Fruit fly (Drosophila melanogaster) whole organism, embryonic: ENCODE results near the gene CG13605.

ENCODE experiments used
- CG11456 ChIP-seq: fragments of 200-800 bp; sonication (Bioruptor generic); IDR thresholded peaks from 3 replicates; pipeline ENCODE4 v1.3.6; 2022; ENCODE audit warnings: missing biosample characterization, missing genetic modification characterization
- CG11504 ChIP-seq: fragments of 200-800 bp; sonication (Bioruptor generic); optimal IDR thresholded peaks from 3 replicates; lab custom pipeline; 2019; ENCODE audit warnings: missing biosample characterization, mild to moderate bottlenecking, missing genetic modification characterization, moderate library complexity
- CG12104 ChIP-seq: fragments of 200-800 bp; sonication (Bioruptor generic); optimal IDR thresholded peaks from 3 replicates; lab custom pipeline; 2016; ENCODE audit warnings: missing biosample characterization, missing genetic modification characterization
- CG12236 ChIP-seq: fragments of 200-800 bp; sonication (Bioruptor generic); optimal IDR thresholded peaks from 2 replicates; lab custom pipeline; 2016; ENCODE audit warnings: missing biosample characterization, missing genetic modification characterization
- CG13624 ChIP-seq: fragments of 200-800 bp; sonication (Bioruptor generic); optimal IDR thresholded peaks from 2 replicates; lab custom pipeline; 2016; ENCODE audit warnings: missing biosample characterization, missing genetic modification characterization
- CG17612 ChIP-seq: fragments of 200-800 bp; sonication (Bioruptor generic); IDR thresholded peaks from 2 replicates; pipeline ENCODE4 v1.3.6; 2022; ENCODE audit warnings: missing biosample characterization, missing genetic modification characterization
- CG1832 ChIP-seq: fragments of 200-800 bp; sonication (Bioruptor generic); optimal IDR thresholded peaks from 2 replicates; lab custom pipeline; 2017; ENCODE audit warnings: missing biosample characterization, mild to moderate bottlenecking, missing genetic modification characterization, inconsistent platforms
- CG3065 ChIP-seq: fragments of 200-800 bp; sonication (Bioruptor generic); optimal IDR thresholded peaks from 2 replicates; lab custom pipeline; 2016; ENCODE audit warnings: missing biosample characterization, missing genetic modification characterization
- CG33213 ChIP-seq: fragments of 200-800 bp; sonication (Bioruptor generic); optimal IDR thresholded peaks from 3 replicates; lab custom pipeline; 2016; ENCODE audit warnings: missing biosample characterization, missing genetic modification characterization
- CG34224 ChIP-seq: fragments of 200-800 bp; sonication (Bioruptor generic); IDR thresholded peaks from 3 replicates; pipeline ENCODE4 v1.3.6; 2022; ENCODE audit warnings: missing biosample characterization, missing genetic modification characterization; ENCODE audit not compliant: partially characterized antibody
- CG6683 ChIP-seq: fragments of 200-800 bp; sonication (Bioruptor generic); optimal IDR thresholded peaks from 2 replicates; lab custom pipeline; 2017; ENCODE audit warnings: missing biosample characterization, mild to moderate bottlenecking, missing genetic modification characterization, missing genetic modification reagents
- CG7963 ChIP-seq: fragments of 200-800 bp; sonication (Bioruptor generic); IDR thresholded peaks from 3 replicates; pipeline ENCODE4 v1.3.6; 2022; ENCODE audit warnings: missing biosample characterization, missing genetic modification characterization; ENCODE audit not compliant: partially characterized antibody
- CG8089 ChIP-seq: fragments of 200-800 bp; sonication (Bioruptor generic); optimal IDR thresholded peaks from 3 replicates; lab custom pipeline; 2016; ENCODE audit warnings: missing biosample characterization, missing genetic modification characterization
- CG8924 ChIP-seq: fragments of 200-800 bp; optimal IDR thresholded peaks from 3 replicates; lab custom pipeline; 2019; ENCODE audit warnings: missing biosample characterization, mild to moderate bottlenecking, missing genetic modification characterization, moderate library complexity
- CG9437 ChIP-seq: fragments of 200-800 bp; sonication (Bioruptor generic); optimal IDR thresholded peaks from 2 replicates; lab custom pipeline; 2018; ENCODE audit warnings: missing biosample characterization, mild to moderate bottlenecking, missing genetic modification characterization
- Chrac-16 ChIP-seq: fragments of 200-800 bp; sonication (Bioruptor generic); optimal IDR thresholded peaks from 3 replicates; lab custom pipeline; 2016; ENCODE audit warnings: missing biosample characterization, missing genetic modification characterization
- Dbx ChIP-seq: fragments of 200-800 bp; sonication (Bioruptor generic); IDR thresholded peaks from 3 replicates; pipeline ENCODE4 v1.3.6; 2022; ENCODE audit warnings: missing biosample characterization, missing genetic modification characterization
- Doc2 ChIP-seq: fragments of 200-800 bp; sonication (Bioruptor generic); IDR thresholded peaks from 2 replicates; pipeline ENCODE4 v1.3.6; 2022; ENCODE audit warnings: missing biosample characterization, missing genetic modification characterization
- Fer3 ChIP-seq: fragments of 200-800 bp; sonication (Bioruptor generic); optimal IDR thresholded peaks from 2 replicates; lab custom pipeline; 2018; ENCODE audit warnings: missing biosample characterization, mild to moderate bottlenecking, missing genetic modification characterization, moderate library complexity
- HLH54F ChIP-seq: fragments of 200-800 bp; sonication (Bioruptor generic); optimal IDR thresholded peaks from 3 replicates; lab custom pipeline; 2016; ENCODE audit warnings: missing biosample characterization, missing genetic modification characterization
- Hsf ChIP-seq: fragments of 200-800 bp; sonication (Bioruptor generic); optimal IDR thresholded peaks from 3 replicates; lab custom pipeline; 2016; ENCODE audit warnings: missing biosample characterization, missing genetic modification characterization
- MTF-1 ChIP-seq: fragments of 200-800 bp; sonication (Bioruptor generic); optimal IDR thresholded peaks from 2 replicates; lab custom pipeline; 2018; ENCODE audit warnings: missing biosample characterization, mild to moderate bottlenecking, missing genetic modification characterization, borderline replicate concordance
- Ptx1 ChIP-seq: fragments of 200-800 bp; sonication (Bioruptor generic); IDR thresholded peaks from 2 replicates; pipeline ENCODE4 v1.3.6; 2022; ENCODE audit warnings: missing biosample characterization, missing genetic modification characterization
- Ravus ChIP-seq: fragments of 200-800 bp; sonication (Bioruptor generic); IDR thresholded peaks from 2 replicates; pipeline ENCODE4 v1.3.6; 2022; ENCODE audit warnings: missing biosample characterization, missing genetic modification characterization
- Rx ChIP-seq: fragments of 200-800 bp; sonication (Bioruptor generic); IDR thresholded peaks from 2 replicates; pipeline ENCODE4 v1.3.6; 2022; ENCODE audit warnings: missing biosample characterization, missing genetic modification characterization
- Scr ChIP-seq: fragments of 200-800 bp; sonication (Bioruptor generic); IDR thresholded peaks from 2 replicates; pipeline ENCODE4 v1.3.6; 2022; ENCODE audit warnings: missing biosample characterization, missing genetic modification characterization; ENCODE audit not compliant: partially characterized antibody
- Sin3A ChIP-seq: fragments of >200 bp; optimal IDR thresholded peaks from 2 replicates; lab custom pipeline; 2018
- Taf1 ChIP-seq: fragments of 200-800 bp; sonication (Bioruptor generic); IDR thresholded peaks from 2 replicates; pipeline ENCODE4 v1.3.6; 2022; ENCODE audit warnings: missing biosample characterization, missing genetic modification characterization
- Tbp ChIP-seq: fragments of >200 bp; optimal IDR thresholded peaks from 2 replicates; lab custom pipeline; 2018; ENCODE audit warnings: missing biosample characterization, missing genetic modification characterization
- ab ChIP-seq: fragments of 200-800 bp; sonication (Bioruptor generic); optimal IDR thresholded peaks from 2 replicates; lab custom pipeline; 2016; ENCODE audit warnings: missing biosample characterization, missing genetic modification characterization
- al ChIP-seq: fragments of 200-800 bp; sonication (Bioruptor generic); IDR thresholded peaks from 2 replicates; pipeline ENCODE4 v1.3.6; 2022; ENCODE audit warnings: missing biosample characterization, missing genetic modification characterization
- cg ChIP-seq: fragments of 200-800 bp; sonication (Bioruptor generic); optimal IDR thresholded peaks from 3 replicates; lab custom pipeline; 2019; ENCODE audit warnings: missing biosample characterization, mild to moderate bottlenecking, missing genetic modification characterization, moderate library complexity
- da ChIP-seq: fragments of 200-800 bp; sonication (Bioruptor generic); optimal IDR thresholded peaks from 2 replicates; lab custom pipeline; 2016; ENCODE audit warnings: missing biosample characterization, missing genetic modification characterization
- emc ChIP-seq: fragments of 200-800 bp; sonication (Bioruptor generic); optimal IDR thresholded peaks from 2 replicates; lab custom pipeline; 2016; ENCODE audit warnings: missing biosample characterization, missing genetic modification characterization
- esg ChIP-seq: fragments of 200-800 bp; sonication (Bioruptor generic); conservative IDR thresholded peaks from 2 replicates; pipeline ENCODE4 v1.3.6; 2022; ENCODE audit warnings: missing biosample characterization, missing genetic modification characterization
- ftz-f1 ChIP-seq: fragments of 200-800 bp; sonication (Bioruptor generic); optimal IDR thresholded peaks from 2 replicates; lab custom pipeline; 2016; ENCODE audit warnings: missing biosample characterization, missing genetic modification characterization
- gcm2 ChIP-seq: fragments of 200-800 bp; sonication (Bioruptor generic); optimal IDR thresholded peaks from 2 replicates; lab custom pipeline; 2016; ENCODE audit warnings: missing biosample characterization, missing genetic modification characterization
- gsb-n ChIP-seq: fragments of 200-800 bp; sonication (Bioruptor generic); optimal IDR thresholded peaks from 3 replicates; lab custom pipeline; 2018; ENCODE audit warnings: missing biosample characterization, mild to moderate bottlenecking, missing genetic modification characterization
- odd ChIP-seq: fragments of 200-800 bp; sonication (Bioruptor generic); optimal IDR thresholded peaks from 2 replicates; lab custom pipeline; 2017; ENCODE audit warnings: missing biosample characterization, mild to moderate bottlenecking, missing genetic modification characterization
- otp ChIP-seq: fragments of 200-800 bp; sonication (Bioruptor generic); IDR thresholded peaks from 3 replicates; pipeline ENCODE4, ENCODE4 v1.3.6; 2022; ENCODE audit warnings: missing biosample characterization, missing genetic modification characterization
- peb ChIP-seq: fragments of 200-800 bp; sonication (Bioruptor generic); IDR thresholded peaks from 2 replicates; pipeline ENCODE4 v1.3.6; 2022; ENCODE audit warnings: missing biosample characterization, missing genetic modification characterization
- pita ChIP-seq: fragments of 200-800 bp; sonication (Bioruptor generic); optimal IDR thresholded peaks from 2 replicates; lab custom pipeline; 2017; ENCODE audit warnings: missing biosample characterization, mild to moderate bottlenecking, missing genetic modification characterization
- ranshi ChIP-seq: fragments of 200-800 bp; sonication (Bioruptor generic); IDR thresholded peaks from 2 replicates; pipeline ENCODE4 v1.3.6; 2022; ENCODE audit warnings: missing biosample characterization, missing genetic modification characterization
- sc ChIP-seq, 3 experiments: fragments of >200 bp in 2 of 3; fragments of 200-800 bp in 1 of 3; sonication (Bioruptor generic) in 1 of 3; optimal IDR thresholded peaks; 2 replicates in 2 of 3; 3 replicates in 1 of 3; lab custom pipeline; 2017; ENCODE audit warnings: mild to moderate bottlenecking in 1 of 3, missing biosample characterization in 1 of 3, missing genetic modification characterization in 1 of 3, missing genetic modification reagents in 1 of 3
- sna ChIP-seq: fragments of 200-800 bp; sonication (Bioruptor generic); IDR thresholded peaks from 2 replicates; pipeline ENCODE4 v1.3.6; 2022; ENCODE audit warnings: missing biosample characterization, missing genetic modification characterization; ENCODE audit not compliant: partially characterized antibody
- sob ChIP-seq: fragments of 200-800 bp; sonication (Bioruptor generic); IDR thresholded peaks from 2 replicates; pipeline ENCODE4 v1.3.6; 2022; ENCODE audit warnings: missing biosample characterization, missing genetic modification characterization
- sqz ChIP-seq: fragments of 200-800 bp; sonication (Bioruptor generic); optimal IDR thresholded peaks from 3 replicates; lab custom pipeline; 2018; ENCODE audit warnings: missing biosample characterization, mild to moderate bottlenecking, missing genetic modification characterization
- stwl ChIP-seq: fragments of 200-800 bp; sonication (Bioruptor generic); optimal IDR thresholded peaks from 3 replicates; lab custom pipeline; 2018; ENCODE audit warnings: missing biosample characterization, mild to moderate bottlenecking, missing genetic modification characterization, moderate library complexity
- trh ChIP-seq: fragments of 200-800 bp; sonication (Bioruptor generic); optimal IDR thresholded peaks from 2 replicates; lab custom pipeline; 2016; ENCODE audit warnings: missing biosample characterization, missing genetic modification characterization
- tup ChIP-seq: fragments of 200-800 bp; sonication (Bioruptor generic); optimal IDR thresholded peaks from 2 replicates; lab custom pipeline; 2016; ENCODE audit warnings: missing biosample characterization, mild to moderate bottlenecking, missing genetic modification characterization, moderate library complexity
- usp ChIP-seq: fragments of >200 bp; optimal IDR thresholded peaks from 2 replicates; lab custom pipeline; 2017; ENCODE audit warnings: missing biosample characterization, missing genetic modification characterization

Gene CG13605

DNA sequence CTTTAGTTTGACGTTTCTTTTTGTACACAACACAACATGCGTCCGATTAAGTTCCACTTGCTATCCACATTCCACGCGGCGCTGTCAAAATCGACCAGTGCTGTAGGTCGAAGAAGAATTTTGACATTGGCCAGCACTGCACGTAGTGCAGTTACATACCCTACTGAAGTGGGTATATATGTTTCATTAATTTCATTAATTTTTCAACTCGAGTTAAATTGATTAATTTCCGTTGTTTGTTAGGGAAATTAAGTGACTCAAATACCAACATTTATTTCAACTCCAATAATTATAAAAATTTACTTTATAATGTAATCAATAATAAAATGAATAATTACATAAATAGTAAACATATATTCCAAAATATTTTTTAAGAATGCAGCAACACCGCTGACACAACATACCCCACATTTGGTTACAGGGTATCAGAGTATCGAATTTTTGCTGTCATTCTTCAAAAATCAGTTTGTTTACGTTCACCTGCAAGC, 3.2 kb downstream of the CG13605 start, which contains the start of the genes eIF4EHP and CG18428 (continued):
- TF ChIP-seq Ptx1 (GFP tag; lab: Robert Waterston, UW) (no peak), odd (GFP tag; lab: Kevin White, UChicago) (peak; percentile 99), Hsf (GFP tag; lab: Kevin White, UChicago) (peak; percentile 92), al (GFP tag; lab: Robert Waterston, UW) (no peak), da (peak; percentile 27), CG8089 (GFP tag; lab: Kevin White, UChicago) (peak; percentile 65), CG8924 (tag; lab: Kevin White, UChicago) (peak; percentile 100), CG7963 (no peak), sna (GFP tag; lab: Robert Waterston, UW) (no peak), CG1832 (GFP tag; lab: Kevin White, UChicago) (no peak), ab (peak; percentile 67), CG11504 (tag; lab: Kevin White, UChicago) (peak; percentile 99), tup (peak; percentile 93), esg (GFP tag; lab: Robert Waterston, UW) (no peak), CG17612 (GFP tag; lab: Robert Waterston, UW) (no peak), Rx (GFP tag; lab: Robert Waterston, UW) (no peak), Ravus (GFP tag; lab: Robert Waterston, UW) (no peak; the same call in none of the 2 replicates), stwl (peak; percentile 88), ftz-f1 (GFP tag; lab: Kevin White, UChicago) (peak; percentile 48), CG6683 (GFP tag; lab: Kevin White, UChicago) (peak; percentile 96), pita (GFP tag; lab: Kevin White, UChicago) (no peak), CG11456 (peak; percentile 98), sob (no peak), peb (GFP tag; lab: Robert Waterston, UW) (no peak; the same call in none of the 2 replicates), CG12236 (GFP tag; lab: Kevin White, UChicago) (peak; percentile 45), Fer3 (tag; lab: Kevin White, UChicago) (peak; percentile 100), Dbx (no peak), CG34224 (GFP tag; lab: Robert Waterston, UW) (no peak), CG13624 (GFP tag; lab: Kevin White, UChicago) (peak; percentile 81), Sin3A (no peak), Chrac-16 (GFP tag; lab: Kevin White, UChicago) (peak; percentile 99), MTF-1 (peak; percentile 95), usp (GFP tag; lab: Kevin White, UChicago) (no peak), ranshi (GFP tag; lab: Robert Waterston, UW) (no peak; the same call in 1 of the 2 replicates), cg (GFP tag; lab: Kevin White, UChicago) (peak; percentile 54), trh (peak; percentile 97), CG33213 (GFP tag; lab: Kevin White, UChicago) (peak; percentile 85), emc (GFP tag; lab: Kevin White, UChicago) (peak; percentile 73), CG9437 (GFP tag; lab: Kevin White, UChicago) (peak; percentile 97), Scr (no peak), CG3065 (GFP tag; lab: Kevin White, UChicago) (peak; percentile 98), CG12104 (GFP tag; lab: Kevin White, UChicago) (peak; percentile 99), HLH54F (GFP tag; lab: Kevin White, UChicago) (peak; percentile 89), sqz (peak; percentile 99), Doc2 (GFP tag; lab: Robert Waterston, UW) (no peak), gsb-n (tag; lab: Kevin White, UChicago) (peak; percentile 99), gcm2 (GFP tag; lab: Kevin White, UChicago) (peak; percentile 64), Taf1 (GFP tag; lab: Robert Waterston, UW) (no peak; the same call in 1 of the 2 replicates), Tbp (GFP tag; lab: Kevin White, UChicago) (no peak), sc (optimal IDR thresholded peaks at IDR 0.05; lab: Kevin White, UChicago) (no peak), sc (GFP tag; optimal IDR thresholded peaks at IDR 0.05; lab: Kevin White, UChicago) (peak; percentile 99), otp (GFP tag; lab: Robert Waterston, UW) (peak; percentile 96; the same call in 1 of the 3 replicates)
